Fruit fly (Drosophila melanogaster) whole organism, embryonic: ENCODE measurements around the gene CG4962.

Experiments
- Antp ChIP-seq: fragments of 200-800 bp; sonication (Bioruptor generic); optimal IDR thresholded peaks from 3 replicates; lab custom pipeline; 2016; ENCODE audit warnings: missing biosample characterization, missing genetic modification characterization
- CG10274 ChIP-seq: fragments of 200-800 bp; sonication (Bioruptor generic); optimal IDR thresholded peaks from 3 replicates; lab custom pipeline; 2017; ENCODE audit warnings: missing biosample characterization, mild to moderate bottlenecking, missing genetic modification characterization
- CG10431 ChIP-seq: fragments of 200-800 bp; sonication (Bioruptor generic); optimal IDR thresholded peaks from 3 replicates; lab custom pipeline; 2018; ENCODE audit warnings: missing biosample characterization, mild to moderate bottlenecking, missing genetic modification characterization
- CG11398 ChIP-seq: fragments of 200-800 bp; sonication (Bioruptor generic); optimal IDR thresholded peaks from 2 replicates; lab custom pipeline; 2016; ENCODE audit warnings: missing biosample characterization, missing genetic modification characterization
- CG12659 ChIP-seq: fragments of 200-800 bp; sonication (Bioruptor generic); optimal IDR thresholded peaks from 3 replicates; lab custom pipeline; 2017; ENCODE audit warnings: mild to moderate bottlenecking, missing biosample characterization, missing genetic modification reagents, missing genetic modification characterization
- CG13287 ChIP-seq: fragments of 200-800 bp; sonication (Bioruptor generic); IDR thresholded peaks from 2 replicates; pipeline ENCODE4 v1.3.6; 2022; ENCODE audit warnings: missing biosample characterization, missing genetic modification characterization; ENCODE audit not compliant: partially characterized antibody
- CG13296 ChIP-seq: fragments of 200-800 bp; sonication (Bioruptor generic); optimal IDR thresholded peaks from 3 replicates; lab custom pipeline; 2018; ENCODE audit warnings: missing biosample characterization, mild to moderate bottlenecking, missing genetic modification characterization
- CG13424 ChIP-seq: fragments of 200-800 bp; sonication (Bioruptor generic); optimal IDR thresholded peaks from 2 replicates; lab custom pipeline; 2019; ENCODE audit warnings: missing biosample characterization, mild to moderate bottlenecking, missing genetic modification characterization, moderate library complexity
- CG14860 ChIP-seq: fragments of 200-800 bp; sonication (Bioruptor generic); IDR thresholded peaks from 3 replicates; pipeline ENCODE4 v1.3.6; 2022; ENCODE audit warnings: missing biosample characterization, missing genetic modification characterization; ENCODE audit not compliant: partially characterized antibody
- CG14965 ChIP-seq: fragments of 200-800 bp; sonication (Bioruptor generic); optimal IDR thresholded peaks from 2 replicates; lab custom pipeline; 2016; ENCODE audit warnings: missing biosample characterization, missing genetic modification characterization, borderline replicate concordance
- CG15011 ChIP-seq: fragments of 200-800 bp; sonication (Bioruptor generic); optimal IDR thresholded peaks from 3 replicates; lab custom pipeline; 2018; ENCODE audit warnings: missing biosample characterization, mild to moderate bottlenecking, missing genetic modification characterization
- CG15514 ChIP-seq: fragments of 200-800 bp; sonication (Bioruptor generic); optimal IDR thresholded peaks from 3 replicates; lab custom pipeline; 2017; ENCODE audit warnings: missing biosample characterization, missing genetic modification characterization, mild to moderate bottlenecking, moderate library complexity, missing genetic modification reagents
- CG1602 ChIP-seq: fragments of 200-800 bp; sonication (Bioruptor generic); optimal IDR thresholded peaks from 3 replicates; lab custom pipeline; 2016; ENCODE audit warnings: missing biosample characterization, missing genetic modification characterization
- CG17361 ChIP-seq: fragments of 200-800 bp; sonication (Bioruptor generic); IDR thresholded peaks from 3 replicates; pipeline ENCODE4 v1.3.6; 2022; ENCODE audit warnings: missing biosample characterization, missing genetic modification characterization
- CG17568 ChIP-seq: fragments of 200-800 bp; sonication (Bioruptor generic); optimal IDR thresholded peaks from 2 replicates; lab custom pipeline; 2018; ENCODE audit warnings: missing biosample characterization, mild to moderate bottlenecking, missing genetic modification characterization, moderate library complexity
- CG17829 ChIP-seq: fragments of 200-800 bp; optimal IDR thresholded peaks from 2 replicates; lab custom pipeline; 2019; ENCODE audit warnings: missing biosample characterization, mild to moderate bottlenecking, missing genetic modification characterization, moderate library complexity
- CG2875 ChIP-seq: fragments of 200-800 bp; sonication (Bioruptor generic); optimal IDR thresholded peaks from 2 replicates; lab custom pipeline; 2017; ENCODE audit warnings: missing biosample characterization, mild to moderate bottlenecking, missing genetic modification characterization, missing genetic modification reagents
- CG31224 ChIP-seq: fragments of 200-800 bp; sonication (Bioruptor generic); IDR thresholded peaks from 2 replicates; pipeline ENCODE4 v1.3.6; 2022; ENCODE audit warnings: missing biosample characterization, missing genetic modification characterization
- CG33557 ChIP-seq: fragments of 200-800 bp; sonication (Bioruptor generic); optimal IDR thresholded peaks from 2 replicates; lab custom pipeline; 2019; ENCODE audit warnings: missing biosample characterization, mild to moderate bottlenecking, missing genetic modification characterization, moderate library complexity
- CG6254 ChIP-seq: fragments of 200-800 bp; sonication (Bioruptor generic); optimal IDR thresholded peaks from 3 replicates; lab custom pipeline; 2017; ENCODE audit warnings: mild to moderate bottlenecking, missing biosample characterization, missing genetic modification reagents, missing genetic modification characterization
- CG6813 ChIP-seq: fragments of 200-800 bp; sonication (Bioruptor generic); optimal IDR thresholded peaks from 2 replicates; lab custom pipeline; 2017; ENCODE audit warnings: missing biosample characterization, missing genetic modification characterization, mild to moderate bottlenecking, moderate library complexity, missing genetic modification reagents
- CG7786 ChIP-seq: fragments of 200-800 bp; sonication (Bioruptor generic); optimal IDR thresholded peaks from 2 replicates; lab custom pipeline; 2016; ENCODE audit warnings: missing biosample characterization, missing genetic modification characterization
- CG7963 ChIP-seq: fragments of 200-800 bp; sonication (Bioruptor generic); IDR thresholded peaks from 3 replicates; pipeline ENCODE4 v1.3.6; 2022; ENCODE audit warnings: missing biosample characterization, missing genetic modification characterization; ENCODE audit not compliant: partially characterized antibody
- CG8359 ChIP-seq: fragments of 200-800 bp; sonication (Bioruptor generic); optimal IDR thresholded peaks from 2 replicates; lab custom pipeline; 2017; ENCODE audit warnings: missing biosample characterization, mild to moderate bottlenecking, missing genetic modification characterization, borderline replicate concordance
- CTCF ChIP-seq: fragments of 200-800 bp; sonication (Bioruptor generic); optimal IDR thresholded peaks from 2 replicates; lab custom pipeline; 2017; ENCODE audit warnings: missing biosample characterization, mild to moderate bottlenecking, missing genetic modification characterization, moderate library complexity
- Dfd ChIP-seq, 2 experiments: fragments of >200 bp; optimal IDR thresholded peaks; 2 replicates each; lab custom pipeline; 2017; ENCODE audit warnings: missing biosample characterization in 2 of 2, missing genetic modification characterization in 2 of 2
- HLH54F ChIP-seq: fragments of 200-800 bp; sonication (Bioruptor generic); optimal IDR thresholded peaks from 3 replicates; lab custom pipeline; 2016; ENCODE audit warnings: missing biosample characterization, missing genetic modification characterization
- Hmx ChIP-seq: fragments of 200-800 bp; sonication (Bioruptor generic); optimal IDR thresholded peaks from 2 replicates; lab custom pipeline; 2016; ENCODE audit warnings: missing biosample characterization, missing genetic modification characterization
- Hr39 ChIP-seq: fragments of >200 bp; optimal IDR thresholded peaks from 2 replicates; lab custom pipeline; 2017
- Hr78 ChIP-seq, 2 experiments: fragments of 200-800 bp in 1 of 2; fragments of >200 bp in 1 of 2; sonication (Bioruptor generic) in 1 of 2; optimal IDR thresholded peaks; 2 replicates each; lab custom pipeline; 2017 to 2019; ENCODE audit warnings: missing biosample characterization in 2 of 2, missing genetic modification characterization in 2 of 2, mild to moderate bottlenecking in 1 of 2, moderate library complexity in 1 of 2
- Kr ChIP-seq: fragments of 200-800 bp; sonication (Bioruptor generic); optimal IDR thresholded peaks from 2 replicates; lab custom pipeline; 2017; ENCODE audit warnings: missing biosample characterization, mild to moderate bottlenecking, missing genetic modification characterization
- Max ChIP-seq: fragments of 200-800 bp; sonication (Bioruptor generic); optimal IDR thresholded peaks from 2 replicates; lab custom pipeline; 2016; ENCODE audit warnings: missing biosample characterization, mild to moderate bottlenecking, missing genetic modification characterization
- Mes4 ChIP-seq: fragments of 200-800 bp; sonication (Bioruptor generic); optimal IDR thresholded peaks from 2 replicates; lab custom pipeline; 2016; ENCODE audit warnings: missing biosample characterization, missing genetic modification characterization
- Nf-YA ChIP-seq: fragments of 200-800 bp; sonication (Bioruptor generic); IDR thresholded peaks from 2 replicates; pipeline ENCODE4 v1.3.6; 2022; ENCODE audit warnings: missing biosample characterization, missing genetic modification characterization
- Nf-YB ChIP-seq: fragments of 200-800 bp; sonication (Bioruptor generic); optimal IDR thresholded peaks from 3 replicates; lab custom pipeline; 2019; ENCODE audit warnings: missing biosample characterization, mild to moderate bottlenecking, missing genetic modification characterization, moderate library complexity
- Poxn ChIP-seq: fragments of 200-800 bp; sonication (Bioruptor generic); IDR thresholded peaks from 2 replicates; pipeline ENCODE4 v1.3.6; 2022; ENCODE audit warnings: missing biosample characterization, missing genetic modification characterization
- bigmax ChIP-seq: fragments of 200-800 bp; sonication (Bioruptor generic); optimal IDR thresholded peaks from 2 replicates; lab custom pipeline; 2018; ENCODE audit warnings: missing biosample characterization, mild to moderate bottlenecking, missing genetic modification characterization
- chn ChIP-seq: fragments of 200-800 bp; sonication (Bioruptor generic); optimal IDR thresholded peaks from 2 replicates; lab custom pipeline; 2016; ENCODE audit warnings: missing biosample characterization, missing genetic modification characterization
- dati ChIP-seq: fragments of 200-800 bp; sonication (Bioruptor generic); IDR thresholded peaks from 2 replicates; pipeline ENCODE4 v1.3.6; 2022; ENCODE audit warnings: missing biosample characterization, missing genetic modification characterization
- fu2 ChIP-seq: fragments of 200-800 bp; sonication (Bioruptor generic); optimal IDR thresholded peaks from 2 replicates; lab custom pipeline; 2016; ENCODE audit warnings: missing biosample characterization, missing genetic modification characterization
- ken ChIP-seq: fragments of 200-800 bp; sonication (Bioruptor generic); IDR thresholded peaks from 3 replicates; pipeline ENCODE4 v1.3.6; 2022; ENCODE audit warnings: missing biosample characterization, missing genetic modification characterization
- nau ChIP-seq: fragments of 200-800 bp; sonication (Bioruptor generic); optimal IDR thresholded peaks from 3 replicates; lab custom pipeline; 2017; ENCODE audit warnings: missing biosample characterization, mild to moderate bottlenecking, missing genetic modification characterization, missing genetic modification reagents
- p53 ChIP-seq: fragments of 200-800 bp; sonication (Bioruptor generic); optimal IDR thresholded peaks from 2 replicates; lab custom pipeline; 2016; ENCODE audit warnings: missing biosample characterization, missing genetic modification characterization
- pho ChIP-seq: fragments of 200-800 bp; sonication (Bioruptor generic); optimal IDR thresholded peaks from 2 replicates; lab custom pipeline; 2016; ENCODE audit warnings: missing biosample characterization, missing genetic modification characterization
- sc ChIP-seq, 3 experiments: fragments of >200 bp in 2 of 3; fragments of 200-800 bp in 1 of 3; sonication (Bioruptor generic) in 1 of 3; optimal IDR thresholded peaks; 2 replicates in 2 of 3; 3 replicates in 1 of 3; lab custom pipeline; 2017; ENCODE audit warnings: mild to moderate bottlenecking in 1 of 3, missing biosample characterization in 1 of 3, missing genetic modification characterization in 1 of 3, missing genetic modification reagents in 1 of 3
- tin ChIP-seq: fragments of 200-800 bp; sonication (Bioruptor generic); optimal IDR thresholded peaks from 3 replicates; lab custom pipeline; 2016; ENCODE audit warnings: missing biosample characterization, missing genetic modification characterization
- twi ChIP-seq: fragments of 200-800 bp; optimal IDR thresholded peaks from 2 replicates; lab custom pipeline; 2019; ENCODE audit warnings: missing biosample characterization, mild to moderate bottlenecking, missing genetic modification characterization, moderate library complexity
- vfl ChIP-seq: fragments of 200-800 bp; sonication (Bioruptor generic); optimal IDR thresholded peaks from 2 replicates; lab custom pipeline; 2016; ENCODE audit warnings: missing biosample characterization, missing genetic modification characterization
- zf30C ChIP-seq: fragments of 200-800 bp; sonication (Bioruptor generic); optimal IDR thresholded peaks from 3 replicates; lab custom pipeline; 2018; ENCODE audit warnings: missing biosample characterization, mild to moderate bottlenecking, missing genetic modification characterization

The CG4962 gene

dm6 chr3L:16328207-16328891, 33.0 kb upstream of the CG4962 start, which contains the start of gene CG13058 (continued):
- no peak for TF ChIP-seq CG31224
- TF ChIP-seq CG10431, result no peak
- no peak for TF ChIP-seq CG13287 (GFP tag; lab: Robert Waterston, UW)
- TF ChIP-seq CG12659 (GFP tag; lab: Kevin White, UChicago), result peak; percentile 70
- TF ChIP-seq tin (GFP tag; lab: Kevin White, UChicago), result peak; percentile 25
- peak; percentile 25 for TF ChIP-seq Mes4
- no peak for TF ChIP-seq CG2875 (GFP tag; lab: Kevin White, UChicago)
- no peak for TF ChIP-seq Nf-YB
- no peak for TF ChIP-seq CG7963
- no peak for TF ChIP-seq Hr39
- TF ChIP-seq CG33557 (GFP tag; lab: Kevin White, UChicago), result no peak
- no peak for TF ChIP-seq CG8359 (GFP tag; lab: Kevin White, UChicago)
- TF ChIP-seq CTCF, result no peak
- TF ChIP-seq CG14965 (GFP tag; lab: Kevin White, UChicago), result no peak
- TF ChIP-seq HLH54F (GFP tag; lab: Kevin White, UChicago), result peak; percentile 64
- no peak for TF ChIP-seq CG6813
- peak; percentile 13 for TF ChIP-seq CG15011 (GFP tag; lab: Kevin White, UChicago)
- TF ChIP-seq CG7786 (GFP tag; lab: Kevin White, UChicago), result peak; percentile 61
- TF ChIP-seq CG6254 (GFP tag; lab: Kevin White, UChicago), result no peak
- peak; percentile 5 for TF ChIP-seq CG10274 (GFP tag; lab: Kevin White, UChicago)
- TF ChIP-seq Antp (GFP tag; lab: Kevin White, UChicago), result no peak
- TF ChIP-seq fu2 (GFP tag; lab: Kevin White, UChicago), result peak; percentile 47
- peak; percentile 14 for TF ChIP-seq vfl (GFP tag; lab: Kevin White, UChicago)
- no peak for TF ChIP-seq twi (tag; lab: Kevin White, UChicago)
- TF ChIP-seq CG17568, result no peak
- peak; percentile 46 for TF ChIP-seq chn (GFP tag; lab: Kevin White, UChicago)
- TF ChIP-seq Dfd (GFP tag; optimal IDR thresholded peaks at IDR 0.05; lab: Kevin White, UChicago), result no peak
- TF ChIP-seq Nf-YA, result peak; percentile 54
- no peak for TF ChIP-seq sc (optimal IDR thresholded peaks at IDR 0.05; lab: Kevin White, UChicago)
- no peak for TF ChIP-seq sc (GFP tag; optimal IDR thresholded peaks at IDR 0.05; lab: Kevin White, UChicago)
- TF ChIP-seq pho (GFP tag; lab: Kevin White, UChicago), result peak; percentile 53
- peak; percentile 41 for TF ChIP-seq CG1602
- TF ChIP-seq CG17361 (GFP tag; lab: Robert Waterston, UW), result peak; percentile 60; the same call in 2 of the 3 replicates
- TF ChIP-seq CG13296 (GFP tag; lab: Kevin White, UChicago), result peak; percentile 72
- TF ChIP-seq ken (GFP tag; lab: Robert Waterston, UW), result 0 out of 3 replicates have a peak, but pooled peaks have one; percentile 36
- peak; percentile 30 for TF ChIP-seq CG11398 (GFP tag; lab: Kevin White, UChicago)
- TF ChIP-seq CG14860 (GFP tag; lab: Robert Waterston, UW), result no peak
- no peak for TF ChIP-seq Hr78 (GFP tag; optimal IDR thresholded peaks at IDR 0.05; lab: Kevin White, UChicago)
- no peak for TF ChIP-seq bigmax (GFP tag; lab: Kevin White, UChicago)
- TF ChIP-seq CG15514 (GFP tag; lab: Kevin White, UChicago), result peak; percentile 51
- TF ChIP-seq Kr, result no peak
- TF ChIP-seq nau (GFP tag; lab: Kevin White, UChicago), result peak; percentile 56
- TF ChIP-seq Hmx, result no peak
- no peak for TF ChIP-seq zf30C (GFP tag; lab: Kevin White, UChicago)
- peak; percentile 18 for TF ChIP-seq Max
- no peak for TF ChIP-seq p53 (GFP tag; lab: Kevin White, UChicago)
- peak; percentile 84 for TF ChIP-seq CG13424 (tag; lab: Kevin White, UChicago)
- TF ChIP-seq dati (GFP tag; lab: Robert Waterston, UW), result no peak
- TF ChIP-seq Poxn, result no peak
- no peak for TF ChIP-seq CG17829
